Worm (Caenorhabditis elegans): ENCODE results near the gene pals-24.
"Not testable (repeated sequence)": the region's sequence is repeated elsewhere in the genome, so short reads cannot be mapped to it uniquely, and the experiment has no call there.

Gene pals-24

ce11 chrIII:94759-95330, 25.4 kb upstream of the pals-24 start, which contains the start of gene pat-4:
Gene pat-4 (minus strand): TSS chrIII:94809.
- TF ChIP-seq nhr-129 (tag; optimal IDR thresholded peaks at IDR 0.05): no peak
- no peak for TF ChIP-seq nhr-21 (tag; optimal IDR thresholded peaks at IDR 0.05)
- peak; percentile 25 for TF ChIP-seq nhr-25 (tag; optimal IDR thresholded peaks at IDR 0.05)
- peak; percentile 36 for TF ChIP-seq sma-9 (GFP tag; optimal IDR thresholded peaks at IDR 0.05)
- no peak for TF ChIP-seq sma-9 (tag; optimal IDR thresholded peaks at IDR 0.05)
- TF ChIP-seq sma-3 (GFP tag; optimal IDR thresholded peaks at IDR 0.05): peak; percentile 29
- TF ChIP-seq ceh-82 (tag; optimal IDR thresholded peaks at IDR 0.05): no peak
- TF ChIP-seq ceh-16 (tag; optimal IDR thresholded peaks at IDR 0.05): peak; percentile 38
- TF ChIP-seq blmp-1 (tag; optimal IDR thresholded peaks at IDR 0.05; ENCODE audit: insufficient read depth): no peak
- TF ChIP-seq C34F6.9 (tag; optimal IDR thresholded peaks at IDR 0.05): peak; percentile 20
- TF ChIP-seq unc-55 (GFP tag; optimal IDR thresholded peaks at IDR 0.05): peak; percentile 17
- TF ChIP-seq F13H6.1 (tag; optimal IDR thresholded peaks at IDR 0.05): peak; percentile 72
- TF ChIP-seq lsy-2 (tag; optimal IDR thresholded peaks at IDR 0.05): no peak
- no peak for TF ChIP-seq ztf-4 (tag; optimal IDR thresholded peaks at IDR 0.05)

ce11 chrIII:96196-96595, 24.0 kb upstream of the pals-24 start:
- TF ChIP-seq nhr-129 (tag; optimal IDR thresholded peaks at IDR 0.05): peak; percentile 50
- TF ChIP-seq lin-39 (tag; optimal IDR thresholded peaks at IDR 0.05): no peak
- TF ChIP-seq ceh-16 (tag; optimal IDR thresholded peaks at IDR 0.05): no peak
- TF ChIP-seq mab-5 (tag; optimal IDR thresholded peaks at IDR 0.05): peak; percentile 16
- TF ChIP-seq ama-1 (optimal IDR thresholded peaks at IDR 0.05): no peak
- peak; percentile 36 for TF ChIP-seq crh-2 (tag; optimal IDR thresholded peaks at IDR 0.05)
- no peak for TF ChIP-seq gmeb-1 (tag; optimal IDR thresholded peaks at IDR 0.05)
- TF ChIP-seq lin-13 (GFP tag; optimal IDR thresholded peaks at IDR 0.05): peak; percentile 16
- TF ChIP-seq ZK546.5 (tag; optimal IDR thresholded peaks at IDR 0.05): no peak
- no peak for TF ChIP-seq lin-11 (tag; optimal IDR thresholded peaks at IDR 0.05)
- no peak for TF ChIP-seq nhr-10 (tag; optimal IDR thresholded peaks at IDR 0.05)
- peak; percentile 20 for TF ChIP-seq C34F6.9 (tag; optimal IDR thresholded peaks at IDR 0.05)
- TF ChIP-seq lsy-2 (tag; optimal IDR thresholded peaks at IDR 0.05): peak; percentile 20 to 54
- TF ChIP-seq F13H6.1 (tag; optimal IDR thresholded peaks at IDR 0.05): peak; percentile 63
- TF ChIP-seq nhr-25 (tag; optimal IDR thresholded peaks at IDR 0.05): no peak
- TF ChIP-seq nhr-12 (tag; optimal IDR thresholded peaks at IDR 0.05): no peak
- no peak for TF ChIP-seq nhr-23 (tag; optimal IDR thresholded peaks at IDR 0.05)
- no peak for TF ChIP-seq zag-1 (tag; optimal IDR thresholded peaks at IDR 0.05)
- TF ChIP-seq peb-1 (tag; optimal IDR thresholded peaks at IDR 0.05): no peak
- no peak for TF ChIP-seq ztf-1 (GFP tag; conservative IDR thresholded peaks at IDR 0.05)
- peak; percentile 35 for TF ChIP-seq sma-9 (GFP tag; optimal IDR thresholded peaks at IDR 0.05)
- TF ChIP-seq sma-9 (tag; optimal IDR thresholded peaks at IDR 0.05): no peak
- no peak for TF ChIP-seq alr-1 (tag; optimal IDR thresholded peaks at IDR 0.05)
- TF ChIP-seq unc-55 (GFP tag; optimal IDR thresholded peaks at IDR 0.05): peak; percentile 24
- no peak for TF ChIP-seq sma-3 (GFP tag; optimal IDR thresholded peaks at IDR 0.05)
- no peak for TF ChIP-seq dmd-4 (tag; optimal IDR thresholded peaks at IDR 0.05)
- no peak for TF ChIP-seq blmp-1 (tag; optimal IDR thresholded peaks at IDR 0.05; ENCODE audit: insufficient read depth)
- no peak for TF ChIP-seq ztf-11 (tag; optimal IDR thresholded peaks at IDR 0.05)
- TF ChIP-seq elt-3 (tag; optimal IDR thresholded peaks at IDR 0.05): no peak

- TF ChIP-seq mbf-1 (tag; optimal IDR thresholded peaks at IDR 0.05); nhr-12 (tag; optimal IDR thresholded peaks at IDR 0.05); unc-62 (GFP tag; optimal IDR thresholded peaks at IDR 0.05): not testable (repeated sequence)
Measured at ce11 chrIII:97018-97417, 23.2 kb upstream of the pals-24 start, which contains the start of gene C29F9.8. Gene C29F9.8 (minus strand): TSS chrIII:97118.

- TF ChIP-seq elt-1, ztf-4, ZK546.5 (tag; optimal IDR thresholded peaks at IDR 0.05): not testable (repeated sequence)
Measured at ce11 chrIII:98822-99221, 21.4 kb upstream of the pals-24 start, which contains the start of gene C29F9.9. Gene C29F9.9 (minus strand): TSS chrIII:98922.

- no peak for TF ChIP-seq zag-1 (tag; optimal IDR thresholded peaks at IDR 0.05)
Measured at ce11 chrIII:114603-115002, 5.6 kb upstream of the pals-24 start, which contains the start of gene C29F9.6. Gene C29F9.6 (plus strand): TSS chrIII:114903.

Data from whole organism, L2 larva.